Fruit fly (Drosophila melanogaster) whole organism, wandering third instar larva: Measurements from ENCODE around the gene CG1835.
"Not testable (repeated sequence)": the region's sequence is repeated elsewhere in the genome, so short reads cannot be mapped to it uniquely, and the experiment has no call there.

Experiments
- Abd-B ChIP-seq: fragments of >200 bp; optimal IDR thresholded peaks from 2 replicates; lab custom pipeline; 2017; ENCODE audit warnings: missing biosample characterization, missing genetic modification characterization
- CG9705 ChIP-seq: fragments of 200-800 bp; sonication (Bioruptor generic); optimal IDR thresholded peaks from 2 replicates; lab custom pipeline; 2018; ENCODE audit warnings: missing biosample characterization, mild to moderate bottlenecking, missing genetic modification characterization
- Dif ChIP-seq: fragments of 200-275, 200-300 bp; sonication (Bioruptor generic); optimal IDR thresholded peaks from 2 replicates; lab custom pipeline; 2018; ENCODE audit warnings: missing biosample characterization, missing genetic modification characterization; ENCODE audit not compliant: partially characterized antibody
- GATAd ChIP-seq: sonication (Bioruptor generic); optimal IDR thresholded peaks from 2 replicates; lab custom pipeline; 2016; ENCODE audit warnings: missing biosample characterization, missing genetic modification characterization
- HLH106 ChIP-seq: fragments of 200-800 bp; optimal IDR thresholded peaks from 3 replicates; lab custom pipeline; 2019; ENCODE audit warnings: missing biosample characterization, mild to moderate bottlenecking, missing genetic modification characterization, moderate library complexity
- Hnf4 ChIP-seq: fragments of 200-800 bp; sonication (Bioruptor generic); optimal IDR thresholded peaks from 2 replicates; lab custom pipeline; 2016; ENCODE audit warnings: missing biosample characterization, mild to moderate bottlenecking, missing genetic modification characterization
- Hr83 ChIP-seq: fragments of 200-300 bp; sonication (Bioruptor generic); optimal IDR thresholded peaks from 2 replicates; lab custom pipeline; 2016; ENCODE audit warnings: missing biosample characterization, mild to moderate bottlenecking, missing genetic modification characterization, moderate library complexity; ENCODE audit not compliant: poor library complexity, severe bottlenecking
- Jra ChIP-seq: sonication (Bioruptor generic); optimal IDR thresholded peaks from 2 replicates; lab custom pipeline; 2016; ENCODE audit warnings: missing biosample characterization, missing genetic modification characterization
- Myc ChIP-seq: fragments of >200 bp; optimal IDR thresholded peaks from 2 replicates; lab custom pipeline; 2017
- N ChIP-seq: fragments of >200 bp; optimal IDR thresholded peaks from 2 replicates; lab custom pipeline; 2018; ENCODE audit warnings: missing biosample characterization, missing external identifiers, missing genetic modification characterization
- OdsH ChIP-seq: fragments of 200-800 bp; sonication (Bioruptor generic); optimal IDR thresholded peaks from 2 replicates; lab custom pipeline; 2016; ENCODE audit warnings: missing biosample characterization, mild to moderate bottlenecking, missing genetic modification characterization
- Sp1 ChIP-seq: fragments of 200-800 bp; sonication (Bioruptor generic); optimal IDR thresholded peaks from 3 replicates; lab custom pipeline; 2019; ENCODE audit warnings: missing biosample characterization, mild to moderate bottlenecking, missing genetic modification characterization, moderate library complexity
- Vsx2 ChIP-seq: fragments of 200-300, 225-300 bp; sonication (Bioruptor generic); optimal IDR thresholded peaks from 2 replicates; lab custom pipeline; 2018; ENCODE audit warnings: missing biosample characterization, missing genetic modification characterization; ENCODE audit not compliant: partially characterized antibody
- br ChIP-seq: fragments of 200-800 bp; sonication (Bioruptor generic); optimal IDR thresholded peaks from 2 replicates; lab custom pipeline; 2016; ENCODE audit warnings: missing biosample characterization, missing genetic modification characterization
- brk ChIP-seq: fragments of 200-800 bp; sonication (Bioruptor generic); optimal IDR thresholded peaks from 2 replicates; lab custom pipeline; 2016; ENCODE audit warnings: missing biosample characterization, mild to moderate bottlenecking, missing genetic modification characterization
- dmrt93B ChIP-seq: fragments of 200-800 bp; sonication (Bioruptor generic); optimal IDR thresholded peaks from 2 replicates; lab custom pipeline; 2018; ENCODE audit warnings: missing biosample characterization, mild to moderate bottlenecking, missing genetic modification characterization
- dsf ChIP-seq: sonication (Bioruptor generic); optimal IDR thresholded peaks from 2 replicates; lab custom pipeline; 2016; ENCODE audit warnings: missing biosample characterization, missing genetic modification characterization, borderline replicate concordance
- ey ChIP-seq: fragments of 200-800 bp; sonication (Bioruptor generic); optimal IDR thresholded peaks from 2 replicates; lab custom pipeline; 2016; ENCODE audit warnings: missing biosample characterization, missing genetic modification characterization
- foxo ChIP-seq, 2 experiments: fragments of 200-800 bp; sonication (Bioruptor generic); optimal IDR thresholded peaks; 2 replicates in 1 of 2; 3 replicates in 1 of 2; lab custom pipeline; 2016 to 2017; ENCODE audit warnings: missing biosample characterization in 2 of 2, missing genetic modification characterization in 2 of 2
- fru ChIP-seq: fragments of 200-800 bp; sonication (Bioruptor generic); optimal IDR thresholded peaks from 3 replicates; lab custom pipeline; 2016; ENCODE audit warnings: missing biosample characterization, mild to moderate bottlenecking, missing genetic modification characterization
- h ChIP-seq: fragments of 200-800 bp; sonication (Bioruptor generic); optimal IDR thresholded peaks from 3 replicates; lab custom pipeline; 2016; ENCODE audit warnings: missing biosample characterization, mild to moderate bottlenecking, missing genetic modification characterization
- jim ChIP-seq: fragments of 175-275, 200-325 bp; sonication (Bioruptor generic); optimal IDR thresholded peaks from 2 replicates; lab custom pipeline; 2016; ENCODE audit warnings: missing biosample characterization, mild to moderate bottlenecking, missing genetic modification characterization
- lola ChIP-seq: fragments of >200 bp; optimal IDR thresholded peaks from 2 replicates; lab custom pipeline; 2017; ENCODE audit warnings: missing biosample characterization, missing genetic modification characterization
- pan ChIP-seq: fragments of >200 bp; optimal IDR thresholded peaks from 2 replicates; lab custom pipeline; 2017
- psq ChIP-seq: fragments of 200-800 bp; sonication (Bioruptor generic); optimal IDR thresholded peaks from 3 replicates; lab custom pipeline; 2017; ENCODE audit warnings: missing biosample characterization, mild to moderate bottlenecking, missing genetic modification characterization, moderate library complexity
- rgr ChIP-seq: fragments of 200-800 bp; sonication (Bioruptor generic); optimal IDR thresholded peaks from 3 replicates; lab custom pipeline; 2016; ENCODE audit warnings: missing biosample characterization, mild to moderate bottlenecking, missing genetic modification characterization
- sage ChIP-seq: fragments of 200-800 bp; sonication (Bioruptor generic); optimal IDR thresholded peaks from 2 replicates; lab custom pipeline; 2016; ENCODE audit warnings: missing biosample characterization, mild to moderate bottlenecking, missing genetic modification characterization
- sv ChIP-seq: fragments of 200-800 bp; sonication (Bioruptor generic); optimal IDR thresholded peaks from 3 replicates; lab custom pipeline; 2016; ENCODE audit warnings: missing biosample characterization, missing genetic modification characterization
- tai ChIP-seq: sonication (Bioruptor generic); optimal IDR thresholded peaks from 2 replicates; lab custom pipeline; 2016; ENCODE audit warnings: missing biosample characterization, missing genetic modification characterization
- woc ChIP-seq: sonication (Bioruptor generic); optimal IDR thresholded peaks from 2 replicates; lab custom pipeline; 2016; ENCODE audit warnings: missing biosample characterization, mild to moderate bottlenecking, missing genetic modification characterization

Gene CG1835

DNA sequence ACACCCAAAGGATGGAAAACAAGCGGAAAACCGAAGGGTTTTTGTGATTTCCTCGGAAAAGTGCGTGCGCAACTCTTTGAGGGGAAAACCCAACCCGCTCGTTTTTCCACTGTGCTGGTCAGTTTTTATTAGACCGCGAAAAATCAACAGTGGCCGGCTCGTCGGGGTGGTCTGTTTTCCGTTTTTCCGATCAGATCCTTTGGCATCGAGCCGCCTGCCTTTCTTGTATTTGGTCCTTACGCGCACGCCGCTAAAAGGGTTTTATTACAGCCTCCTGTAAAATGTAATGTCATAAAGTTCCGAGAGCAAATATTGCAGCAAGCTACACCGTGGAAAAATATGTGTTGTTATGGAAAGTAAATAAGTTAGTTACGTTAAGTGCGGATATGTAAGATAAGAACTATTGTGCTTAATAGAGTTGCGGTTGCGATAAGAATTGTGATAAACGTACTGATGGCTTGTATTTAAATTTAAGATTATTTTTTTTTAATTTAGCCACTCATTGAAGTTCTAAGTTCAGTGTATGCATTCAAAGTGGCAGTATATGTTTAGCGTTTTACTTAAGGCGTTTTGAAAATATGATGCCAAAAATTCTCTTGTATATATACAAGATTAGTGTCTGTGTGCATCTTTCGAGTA, 1.3 kb downstream of the CG1835 start:
- TF ChIP-seq Sp1 (GFP tag; lab: Kevin White, UChicago) (no peak), ey (GFP tag; lab: Kevin White, UChicago) (no peak), h (GFP tag; lab: Kevin White, UChicago) (no peak), psq (GFP tag; lab: Kevin White, UChicago) (no peak), Jra (GFP tag; lab: Kevin White, UChicago) (no peak), Vsx2 (GFP tag; lab: Kevin White, UChicago) (no peak), fru (GFP tag; lab: Kevin White, UChicago) (no peak), OdsH (no peak), dsf (GFP tag; lab: Kevin White, UChicago) (no peak), Dif (no peak), Abd-B (no peak), dmrt93B (GFP tag; lab: Kevin White, UChicago) (no peak), br (GFP tag; lab: Kevin White, UChicago) (no peak), N (GFP tag; lab: Kevin White, UChicago) (no peak), tai (GFP tag; lab: Kevin White, UChicago) (no peak)

DNA sequence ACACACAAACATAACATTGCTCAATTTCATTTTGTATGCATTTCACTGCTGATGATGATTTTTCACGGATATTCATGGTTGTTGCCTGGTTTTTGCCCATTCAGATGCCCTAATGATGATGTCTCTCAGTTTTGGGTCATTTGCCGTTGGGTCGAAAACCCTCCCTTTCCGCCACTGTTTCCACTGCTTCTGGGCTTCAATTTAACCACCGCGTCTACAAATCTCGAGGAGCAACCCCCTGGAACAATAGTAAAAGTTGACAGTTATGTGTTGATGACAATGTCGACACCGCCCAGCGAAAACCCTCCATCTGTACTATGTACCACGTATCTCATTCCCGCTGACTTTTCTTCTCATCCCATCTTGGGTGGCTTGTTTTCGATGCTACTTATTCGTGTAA, 4.6 kb downstream of the CG1835 start:
- TF ChIP-seq sv (GFP tag; lab: Kevin White, UChicago) (no peak), Vsx2 (GFP tag; lab: Kevin White, UChicago) (no peak), dmrt93B (GFP tag; lab: Kevin White, UChicago) (no peak)

DNA sequence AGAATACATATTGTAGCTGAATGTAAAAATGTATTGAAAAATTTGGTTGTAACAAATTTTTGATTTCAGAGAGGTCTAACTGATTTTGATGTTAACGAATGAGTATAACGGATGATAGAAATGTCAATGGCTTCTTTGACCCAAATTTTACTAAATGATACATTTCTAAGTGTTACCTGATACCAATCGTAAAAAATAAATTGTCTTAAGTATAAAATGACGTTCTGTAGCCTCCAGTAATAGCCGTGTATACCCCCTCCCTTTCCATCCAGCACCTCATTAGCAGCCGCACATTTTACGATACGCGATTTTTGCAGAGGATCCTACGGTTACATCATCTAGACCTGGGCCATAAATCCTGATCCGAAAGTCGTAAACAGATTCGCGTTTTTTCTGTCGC, 15.2 kb downstream of the CG1835 start, which contains the start of gene hydra:
TSS of gene hydra (minus strand) at position 101 of the 400 bp plus-strand sequence.
- TF ChIP-seq Jra (GFP tag; lab: Kevin White, UChicago); brk; Myc (lab: Kevin White, UChicago): not testable (repeated sequence)
- TF ChIP-seq, all 38 proteins: peak for 0; not testable (repeated sequence) for 38

DNA sequence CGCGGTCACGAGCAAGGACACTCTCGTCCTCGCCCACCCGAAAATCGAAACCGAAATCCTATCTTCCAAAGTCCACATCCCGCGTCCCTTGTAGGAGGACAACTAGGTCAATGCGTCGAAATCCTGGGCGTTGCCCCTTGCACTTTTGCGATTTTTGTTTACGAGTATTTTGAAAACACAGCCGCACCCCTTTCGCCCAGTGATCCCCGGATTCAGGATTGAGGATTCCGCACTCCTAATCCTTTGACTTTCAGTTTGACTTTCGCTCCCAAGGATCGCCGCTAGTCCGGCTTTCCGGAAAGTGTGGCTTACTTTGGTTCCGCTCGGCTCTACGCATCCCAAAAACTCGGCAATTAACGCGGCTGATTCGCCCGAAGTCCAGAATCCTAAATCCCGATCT, 18.7 kb downstream of the CG1835 start:
- TF ChIP-seq pan (lab: Kevin White, UChicago) (no peak), OdsH (no peak), jim (GFP tag; lab: Kevin White, UChicago) (no peak), lola (GFP tag; lab: Kevin White, UChicago) (no peak), sage (GFP tag; lab: Kevin White, UChicago) (no peak), Dif (no peak)

DNA sequence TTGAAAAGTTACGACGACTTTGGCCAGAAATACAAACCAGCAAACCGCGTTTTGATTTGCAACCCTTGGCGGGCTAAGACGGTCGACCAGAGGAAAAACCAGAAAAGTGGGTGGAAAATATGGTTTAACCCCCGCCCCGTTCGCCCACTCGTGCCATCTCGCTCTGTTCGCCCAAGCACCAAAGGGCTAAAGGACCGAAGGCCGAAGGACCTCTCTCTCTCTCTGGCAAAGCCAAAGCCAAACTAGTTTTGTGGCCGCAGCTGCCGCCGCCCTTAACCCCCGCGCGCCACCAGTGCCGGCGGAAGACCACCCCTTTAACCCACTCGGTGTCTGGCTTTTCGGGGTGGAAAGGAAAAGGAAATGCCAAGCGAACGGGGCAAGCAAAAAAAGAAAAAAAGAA, 25.5 kb downstream of the CG1835 start:
- no peak for TF ChIP-seq woc (GFP tag; lab: Kevin White, UChicago)
- no peak for TF ChIP-seq HLH106 (tag; lab: Kevin White, UChicago)
- TF ChIP-seq ey (GFP tag; lab: Kevin White, UChicago), result no peak
- TF ChIP-seq Hnf4 (GFP tag; lab: Kevin White, UChicago), result no peak
- TF ChIP-seq foxo (GFP tag; optimal IDR thresholded peaks at IDR 0.05; lab: Kevin White, UChicago), result no peak
- no peak for TF ChIP-seq Myc (lab: Kevin White, UChicago)
- TF ChIP-seq GATAd (GFP tag; lab: Kevin White, UChicago), result no peak
- TF ChIP-seq CG9705 (GFP tag; lab: Kevin White, UChicago), result no peak
- no peak for TF ChIP-seq Abd-B
- no peak for TF ChIP-seq sage (GFP tag; lab: Kevin White, UChicago)

DNA sequence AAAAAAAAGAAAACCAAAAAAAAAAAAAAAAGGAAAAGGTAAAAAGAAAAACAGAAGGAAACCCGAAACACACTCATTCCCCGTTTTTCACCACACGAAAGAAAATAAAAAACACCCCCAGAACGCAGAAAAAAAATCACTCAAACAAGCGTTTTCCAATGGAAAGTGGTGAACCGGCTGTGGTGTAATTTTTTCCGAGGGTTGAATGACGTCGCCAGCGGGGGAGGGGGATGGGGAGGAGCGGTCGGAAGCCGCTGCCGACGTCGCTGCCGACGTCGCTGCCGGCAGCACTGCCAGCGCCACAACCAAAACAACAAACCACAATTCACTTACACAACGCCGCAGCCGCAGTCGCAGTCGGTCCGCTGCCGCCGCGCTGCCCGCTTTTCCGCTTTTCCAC, 27.8 kb downstream of the CG1835 start:
- TF ChIP-seq sage (GFP tag; lab: Kevin White, UChicago), result no peak
- TF ChIP-seq rgr (GFP tag; lab: Kevin White, UChicago), result no peak
- TF ChIP-seq ey (GFP tag; lab: Kevin White, UChicago), result no peak
- no peak for TF ChIP-seq Hr83 (GFP tag; lab: Kevin White, UChicago)
- TF ChIP-seq OdsH, result no peak
- TF ChIP-seq dsf (GFP tag; lab: Kevin White, UChicago), result no peak
- TF ChIP-seq GATAd (GFP tag; lab: Kevin White, UChicago), result no peak
